Worm (Caenorhabditis elegans) whole organism, L3 larva: ENCODE results near the gene F45F2.9.

ENCODE experiments used
- R02D3.7 ChIP-seq: fragments of 150-350 bp; optimal IDR thresholded peaks from 2 replicates; lab custom pipeline; 2014; ENCODE audit warnings: missing biosample characterization, missing genetic modification characterization
- ZK546.5 ChIP-seq: sonication (generic microtip); optimal IDR thresholded peaks from 2 replicates; lab custom pipeline; 2017; ENCODE audit warnings: missing biosample characterization, missing genetic modification characterization
- aly-2 ChIP-seq: fragments of 150-350 bp; optimal IDR thresholded peaks from 2 replicates; lab custom pipeline; 2014; ENCODE audit warnings: missing biosample characterization, missing genetic modification characterization
- ceh-16 ChIP-seq: sonication (generic microtip); optimal IDR thresholded peaks from 2 replicates; lab custom pipeline; 2017; ENCODE audit warnings: missing biosample characterization, missing genetic modification characterization
- ceh-28 ChIP-seq: fragments of 150-350 bp; optimal IDR thresholded peaks from 2 replicates; lab custom pipeline; 2014; ENCODE audit warnings: missing biosample characterization, missing genetic modification reagents, missing genetic modification characterization
- ceh-82 ChIP-seq: fragments of 150-350 bp; optimal IDR thresholded peaks from 2 replicates; lab custom pipeline; 2014; ENCODE audit warnings: missing biosample characterization, missing genetic modification characterization
- ceh-9 ChIP-seq: sonication (generic microtip); optimal IDR thresholded peaks from 2 replicates; lab custom pipeline; 2018; ENCODE audit warnings: missing biosample characterization, missing genetic modification characterization
- daf-12 ChIP-seq: fragments of 150-350 bp; optimal IDR thresholded peaks from 2 replicates; lab custom pipeline; 2014; ENCODE audit warnings: missing biosample characterization, missing genetic modification reagents, missing genetic modification characterization
- egl-5 ChIP-seq: fragments of 150-350 bp; optimal IDR thresholded peaks from 2 replicates; lab custom pipeline; 2017; ENCODE audit warnings: missing biosample characterization, missing genetic modification reagents, missing genetic modification characterization, inconsistent platforms
- elt-1 ChIP-seq: fragments of 150-350 bp; optimal IDR thresholded peaks from 2 replicates; lab custom pipeline; 2014; ENCODE audit warnings: missing biosample characterization, missing genetic modification characterization
- elt-2 ChIP-seq: sonication (generic microtip); optimal IDR thresholded peaks from 2 replicates; lab custom pipeline; 2016; ENCODE audit warnings: missing genetic modification reagents, mild to moderate bottlenecking, missing genetic modification characterization, missing compliant biosample characterization
- elt-3 ChIP-seq, 3 experiments: fragments of 150-350 bp in 1 of 3; sonication (generic microtip) in 2 of 3; optimal IDR thresholded peaks; 2 replicates in 2 of 3; 4 replicates in 1 of 3; lab custom pipeline; 2014 to 2017; ENCODE audit warnings: missing biosample characterization in 3 of 3, missing genetic modification characterization in 3 of 3
- eor-1 ChIP-seq, 2 experiments: fragments of 150-350 bp; optimal IDR thresholded peaks; 2 replicates each; lab custom pipeline; 2014 to 2018; ENCODE audit warnings: missing biosample characterization in 2 of 2, missing genetic modification characterization in 2 of 2
- fkh-2 ChIP-seq: fragments of 150-350 bp; optimal IDR thresholded peaks from 2 replicates; lab custom pipeline; 2014; ENCODE audit warnings: missing biosample characterization, missing genetic modification reagents, missing genetic modification characterization
- fos-1 ChIP-seq: fragments of 150-350 bp; optimal IDR thresholded peaks from 2 replicates; lab custom pipeline; 2014; ENCODE audit warnings: missing biosample characterization, missing genetic modification characterization
- hmg-11 ChIP-seq: sonication (generic microtip); optimal IDR thresholded peaks from 2 replicates; lab custom pipeline; 2016; ENCODE audit warnings: missing genetic modification characterization, missing compliant biosample characterization
- jun-1 ChIP-seq: fragments of 150-350 bp; optimal IDR thresholded peaks from 2 replicates; lab custom pipeline; 2014; ENCODE audit warnings: missing biosample characterization, missing genetic modification reagents, missing genetic modification characterization
- lin-39 ChIP-seq: fragments of 150-350 bp; optimal IDR thresholded peaks from 2 replicates; lab custom pipeline; 2018; ENCODE audit warnings: missing biosample characterization, missing genetic modification reagents, missing genetic modification characterization
- mdl-1 ChIP-seq: fragments of 150-350 bp; optimal IDR thresholded peaks from 2 replicates; lab custom pipeline; 2014; ENCODE audit warnings: missing biosample characterization, missing genetic modification characterization
- mml-1 ChIP-seq: fragments of 150-350 bp; sonication (generic microtip); optimal IDR thresholded peaks from 3 replicates; lab custom pipeline; 2014; ENCODE audit warnings: missing biosample characterization, missing genetic modification characterization
- nhr-11 ChIP-seq: fragments of 150-350 bp; optimal IDR thresholded peaks from 2 replicates; lab custom pipeline; 2014; ENCODE audit warnings: missing biosample characterization, missing genetic modification characterization
- nhr-23 ChIP-seq: fragments of 150-350 bp; optimal IDR thresholded peaks from 2 replicates; lab custom pipeline; 2014; ENCODE audit warnings: missing biosample characterization, missing genetic modification reagents, missing genetic modification characterization
- nhr-25 ChIP-seq: sonication (generic microtip); optimal IDR thresholded peaks from 2 replicates; lab custom pipeline; 2017; ENCODE audit warnings: missing biosample characterization, missing genetic modification characterization
- nhr-28 ChIP-seq: fragments of 150-350 bp; optimal IDR thresholded peaks from 2 replicates; lab custom pipeline; 2014; ENCODE audit warnings: missing biosample characterization, missing genetic modification characterization
- nhr-43 ChIP-seq: sonication (generic microtip); optimal IDR thresholded peaks from 2 replicates; lab custom pipeline; 2016; ENCODE audit warnings: mild to moderate bottlenecking, missing genetic modification characterization, missing compliant biosample characterization; ENCODE audit not compliant: poor library complexity, severe bottlenecking
- nhr-67 ChIP-seq: fragments of 150-350 bp; optimal IDR thresholded peaks from 2 replicates; lab custom pipeline; 2014; ENCODE audit warnings: missing biosample characterization, missing genetic modification characterization
- nhr-76 ChIP-seq: fragments of 150-350 bp; sonication (generic microtip); optimal IDR thresholded peaks from 5 replicates; lab custom pipeline; 2014; ENCODE audit warnings: missing biosample characterization, missing genetic modification characterization
- nhr-77 ChIP-seq: fragments of 150-350 bp; optimal IDR thresholded peaks from 2 replicates; lab custom pipeline; 2014; ENCODE audit warnings: missing biosample characterization, missing genetic modification characterization
- pha-4 ChIP-seq: fragments of 150-350 bp; optimal IDR thresholded peaks from 2 replicates; lab custom pipeline; 2014; ENCODE audit warnings: missing biosample characterization, missing genetic modification reagents, missing genetic modification characterization
- pqm-1 ChIP-seq: fragments of 150-350 bp; optimal IDR thresholded peaks from 2 replicates; lab custom pipeline; 2017; ENCODE audit warnings: missing biosample characterization, missing genetic modification characterization, inconsistent platforms
- sea-2 ChIP-seq: fragments of 150-350 bp; sonication (generic microtip); optimal IDR thresholded peaks from 4 replicates; lab custom pipeline; 2014; ENCODE audit warnings: missing biosample characterization, missing genetic modification reagents, missing genetic modification characterization
- snpc-4 ChIP-seq: fragments of 150-350 bp; optimal IDR thresholded peaks from 2 replicates; lab custom pipeline; 2014; ENCODE audit warnings: missing biosample characterization, missing genetic modification characterization
- tbx-2 ChIP-seq: sonication (generic microtip); optimal IDR thresholded peaks from 2 replicates; lab custom pipeline; 2016; ENCODE audit warnings: mild to moderate bottlenecking, missing genetic modification characterization, missing compliant biosample characterization
- unc-39 ChIP-seq: sonication (generic microtip); optimal IDR thresholded peaks from 4 replicates; lab custom pipeline; 2017; ENCODE audit warnings: missing biosample characterization, missing genetic modification characterization
- unc-62 ChIP-seq: fragments of 150-350 bp; sonication (generic microtip); optimal IDR thresholded peaks from 4 replicates; lab custom pipeline; 2014; ENCODE audit warnings: missing biosample characterization, missing genetic modification reagents, missing genetic modification characterization
- zag-1 ChIP-seq: fragments of 150-350 bp; optimal IDR thresholded peaks from 2 replicates; lab custom pipeline; 2014; ENCODE audit warnings: missing biosample characterization, missing genetic modification characterization
- ztf-11 ChIP-seq: fragments of 150-350 bp; optimal IDR thresholded peaks from 2 replicates; lab custom pipeline; 2014; ENCODE audit warnings: missing biosample characterization, missing genetic modification characterization
- ztf-4 ChIP-seq: fragments of 150-350 bp; optimal IDR thresholded peaks from 2 replicates; lab custom pipeline; 2014; ENCODE audit warnings: missing biosample characterization, missing genetic modification characterization

F45F2.9 gene

DNA sequence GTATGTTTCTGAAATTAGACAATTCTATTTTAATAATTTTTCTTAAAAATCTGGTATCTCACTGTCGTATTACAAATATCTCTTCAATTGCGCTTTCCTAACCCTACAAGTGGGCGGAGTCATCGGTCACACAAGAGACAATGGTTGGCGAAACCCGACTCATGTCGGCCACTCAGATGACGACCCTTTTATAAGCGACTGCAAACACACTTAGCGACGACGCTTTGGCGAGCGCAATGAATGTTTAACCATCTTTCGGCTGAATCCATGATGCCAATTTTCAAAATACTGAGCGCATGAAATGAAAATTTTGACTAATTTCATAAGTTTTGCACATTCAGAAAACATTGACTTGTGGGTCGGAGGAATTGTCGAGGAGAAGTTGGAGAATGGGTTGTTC, 12.9 kb downstream of the F45F2.9 start (continued):
- TF ChIP-seq aly-2 (tag; lab: Kevin White, UChicago), result peak; percentile 89
- TF ChIP-seq elt-2 (tag; lab: Kevin White, UChicago), result peak; percentile 70
- peak; percentile 71 for TF ChIP-seq ceh-9
- TF ChIP-seq nhr-76 (tag; lab: Kevin White, UChicago), result peak; percentile 41
- peak; percentile 48 for TF ChIP-seq ceh-28
- peak; percentile 99 for TF ChIP-seq hmg-11 (tag; lab: Kevin White, UChicago)
- no peak for TF ChIP-seq pha-4 (tag; lab: Kevin White, UChicago)

DNA sequence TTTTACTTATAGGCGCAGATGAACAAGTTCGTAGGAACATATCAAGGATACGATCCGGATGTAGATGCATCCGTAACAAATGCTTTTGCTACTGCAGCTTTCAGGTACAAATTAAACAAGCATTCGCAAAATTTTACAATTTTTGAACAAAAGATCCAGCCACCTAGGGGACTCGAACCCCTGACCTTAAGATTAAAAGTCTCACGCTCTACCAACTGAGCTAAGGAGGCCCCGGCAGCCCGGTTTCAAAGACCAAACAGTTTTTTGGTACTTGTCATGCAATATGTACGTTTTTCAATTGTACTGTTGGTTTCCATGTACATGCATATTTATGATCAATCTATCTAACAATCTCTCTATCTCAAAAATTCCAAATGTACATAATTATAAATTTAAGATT, 13.9 kb downstream of the F45F2.9 start:
- no peak for TF ChIP-seq fkh-2 (tag; lab: Kevin White, UChicago)
- no peak for TF ChIP-seq ZK546.5 (tag; lab: Kevin White, UChicago)
- TF ChIP-seq mdl-1 (tag; lab: Kevin White, UChicago), result no peak
- TF ChIP-seq pqm-1 (tag; lab: Kevin White, UChicago), result no peak
- no peak for TF ChIP-seq fos-1 (tag; lab: Kevin White, UChicago)
- no peak for TF ChIP-seq nhr-28 (tag; lab: Kevin White, UChicago)
- TF ChIP-seq daf-12 (tag; lab: Kevin White, UChicago), result no peak
- TF ChIP-seq, all 47 proteins: peak for 0

DNA sequence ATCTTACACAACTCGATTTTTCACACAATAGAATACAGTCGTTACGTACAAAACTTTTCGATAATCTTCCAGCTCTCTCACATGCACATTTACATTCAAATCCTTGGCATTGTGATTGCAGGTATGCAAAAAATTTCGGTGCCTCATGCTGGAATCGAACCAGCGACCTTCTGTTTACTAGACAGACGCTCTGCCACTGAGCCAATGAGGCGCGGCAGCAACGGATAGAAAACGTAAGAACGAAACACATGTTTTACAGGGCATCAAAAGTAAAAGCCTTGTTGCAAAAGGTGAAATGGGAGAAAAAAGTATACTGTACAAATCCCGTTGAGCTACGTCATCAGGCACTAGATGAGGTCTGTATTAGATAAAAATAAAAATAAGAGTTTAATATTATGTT, 17.3 kb downstream of the F45F2.9 start:
- TF ChIP-seq mml-1 (tag; lab: Kevin White, UChicago) (no peak), nhr-25 (tag; lab: Kevin White, UChicago) (no peak), ceh-16 (tag; lab: Kevin White, UChicago) (no peak), ztf-4 (tag; lab: Kevin White, UChicago) (no peak), nhr-77 (tag; lab: Kevin White, UChicago) (no peak), elt-2 (tag; lab: Kevin White, UChicago) (peak; percentile 22), snpc-4 (peak; percentile 4), unc-62 (GFP tag; lab: Kevin White, UChicago) (no peak)

DNA sequence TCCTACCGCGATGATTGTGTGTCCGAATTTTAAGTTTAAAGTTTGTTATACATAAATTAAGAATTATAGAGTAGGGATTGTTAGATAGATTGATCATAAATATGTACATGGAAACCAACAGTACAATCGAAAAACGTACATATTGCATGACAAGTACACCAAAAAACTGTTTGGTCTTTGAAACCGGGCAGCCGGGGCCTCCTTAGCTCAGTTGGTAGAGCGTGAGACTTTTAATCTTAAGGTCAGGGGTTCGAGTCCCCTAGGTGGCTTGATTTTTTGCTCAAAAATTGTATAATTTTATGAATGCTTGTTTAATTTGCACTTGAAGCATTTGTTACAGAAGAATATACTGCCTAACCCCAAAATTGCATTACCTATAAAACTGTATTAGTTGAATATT, 18.2 kb downstream of the F45F2.9 start:
- no peak for TF ChIP-seq ztf-4 (tag; lab: Kevin White, UChicago)
- no peak for TF ChIP-seq ceh-9
- TF ChIP-seq tbx-2 (tag; lab: Kevin White, UChicago), result no peak
- no peak for TF ChIP-seq ceh-82 (tag; lab: Kevin White, UChicago)
- TF ChIP-seq sea-2, result no peak
- no peak for TF ChIP-seq mdl-1 (tag; lab: Kevin White, UChicago)
- no peak for TF ChIP-seq fkh-2 (tag; lab: Kevin White, UChicago)
- no peak for TF ChIP-seq snpc-4
- TF ChIP-seq nhr-77 (tag; lab: Kevin White, UChicago), result no peak
- no peak for TF ChIP-seq nhr-23 (tag; lab: Kevin White, UChicago)
- TF ChIP-seq ztf-11 (tag; lab: Kevin White, UChicago), result no peak
- TF ChIP-seq egl-5, result no peak
- TF ChIP-seq nhr-67 (tag; lab: Kevin White, UChicago), result no peak
- no peak for TF ChIP-seq nhr-25 (tag; lab: Kevin White, UChicago)
- no peak for TF ChIP-seq elt-1 (tag; lab: Kevin White, UChicago)
- TF ChIP-seq nhr-11 (tag; lab: Kevin White, UChicago), result no peak
- no peak for TF ChIP-seq R02D3.7 (tag; lab: Kevin White, UChicago)
- TF ChIP-seq eor-1 (tag; optimal IDR thresholded peaks at IDR 0.05; lab: Kevin White, UChicago), result no peak
- TF ChIP-seq, all 47 proteins: peak for 0

DNA sequence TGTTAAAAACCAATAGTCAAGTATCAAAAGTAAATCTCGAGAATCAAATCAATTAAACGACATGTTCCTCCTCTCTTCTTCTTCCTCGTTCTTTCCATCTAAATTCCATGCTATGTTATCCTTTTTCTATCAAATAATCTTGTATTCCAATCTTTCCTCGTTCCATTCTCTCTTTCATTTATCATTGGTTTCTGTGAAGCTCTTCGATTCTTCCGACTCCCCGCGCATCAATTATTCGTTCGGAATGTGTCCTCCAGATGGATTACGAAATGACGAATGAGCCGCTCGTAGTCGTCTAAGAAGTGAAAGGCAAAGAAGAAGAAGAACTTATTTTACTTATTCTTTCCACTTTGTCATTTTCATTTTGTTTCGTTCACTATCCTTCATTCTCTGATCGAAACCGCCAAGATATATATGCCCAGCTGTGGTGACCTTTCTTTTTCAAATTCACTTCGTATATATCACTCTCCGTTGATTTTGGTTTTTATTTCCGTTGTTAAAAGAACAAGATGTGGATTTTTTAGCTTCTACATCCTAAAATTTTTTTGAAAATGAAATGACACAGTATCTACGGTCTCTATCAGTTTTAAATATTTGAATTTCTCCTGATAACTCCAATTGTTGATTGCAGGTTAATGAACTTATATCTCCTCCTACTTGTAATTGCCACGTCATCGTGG, 18.9 kb downstream of the F45F2.9 start, which contains the start of gene pxn-1:
Gene pxn-1, plus strand, starts transcription at position 630 of the 680 bp plus-strand sequence.
- TF ChIP-seq elt-1 (tag; lab: Kevin White, UChicago) (peak; percentile 76), lin-39 (tag; lab: Kevin White, UChicago) (peak; percentile 78), eor-1 (tag; optimal IDR thresholded peaks at IDR 0.05; lab: Kevin White, UChicago) (no peak), unc-62 (GFP tag; lab: Kevin White, UChicago) (peak; percentile 55), jun-1 (tag; lab: Kevin White, UChicago) (no peak), elt-2 (tag; lab: Kevin White, UChicago) (no peak), nhr-76 (tag; lab: Kevin White, UChicago) (no peak), nhr-43 (tag; lab: Kevin White, UChicago) (no peak), pha-4 (tag; lab: Kevin White, UChicago) (no peak), egl-5 (no peak), zag-1 (tag; lab: Kevin White, UChicago) (no peak), unc-39 (no peak), elt-3 (tag; optimal IDR thresholded peaks at IDR 0.05; lab: Kevin White, UChicago) (no peak), ceh-82 (tag; lab: Kevin White, UChicago) (no peak), ceh-16 (tag; lab: Kevin White, UChicago) (no peak), R02D3.7 (tag; lab: Kevin White, UChicago) (no peak), nhr-23 (tag; lab: Kevin White, UChicago) (no peak)
